Fruit fly (Drosophila melanogaster) whole organism, prepupa: Measurements from ENCODE around the gene CG32857.

Experiments
- Blimp-1 ChIP-seq: fragments of 200-800 bp; sonication (Bioruptor generic); optimal IDR thresholded peaks from 3 replicates; lab custom pipeline; 2017; ENCODE audit warnings: missing biosample characterization, missing genetic modification characterization, mild to moderate bottlenecking, moderate library complexity, missing genetic modification reagents
- CG10669 ChIP-seq: fragments of 200-800 bp; sonication (Bioruptor generic); optimal IDR thresholded peaks from 3 replicates; lab custom pipeline; 2018; ENCODE audit warnings: missing biosample characterization, mild to moderate bottlenecking, missing genetic modification characterization, moderate library complexity
- CG11902 ChIP-seq: fragments of 200-800 bp; sonication (Bioruptor generic); optimal IDR thresholded peaks from 3 replicates; lab custom pipeline; 2016; ENCODE audit warnings: missing biosample characterization, missing genetic modification characterization
- CG15336 ChIP-seq: fragments of 200-800 bp; sonication (Bioruptor generic); IDR thresholded peaks from 2 replicates; pipeline ENCODE4 v1.3.6; 2022; ENCODE audit warnings: missing biosample characterization, missing genetic modification characterization
- CG1621 ChIP-seq: fragments of 200-800 bp; sonication (Bioruptor generic); optimal IDR thresholded peaks from 3 replicates; lab custom pipeline; 2018; ENCODE audit warnings: missing biosample characterization, mild to moderate bottlenecking, missing genetic modification characterization
- CG31627 ChIP-seq: fragments of 200-800 bp; sonication (Bioruptor generic); optimal IDR thresholded peaks from 3 replicates; lab custom pipeline; 2016; ENCODE audit warnings: missing biosample characterization, missing genetic modification characterization
- CG32006 ChIP-seq: fragments of 200-800 bp; sonication (Bioruptor generic); optimal IDR thresholded peaks from 3 replicates; lab custom pipeline; 2017; ENCODE audit warnings: missing biosample characterization, mild to moderate bottlenecking, missing genetic modification characterization
- CG34406 ChIP-seq: fragments of 200-800 bp; sonication (Bioruptor generic); optimal IDR thresholded peaks from 3 replicates; lab custom pipeline; 2016; ENCODE audit warnings: missing biosample characterization, missing genetic modification characterization
- CG3919 ChIP-seq: fragments of 200-800 bp; sonication (Bioruptor generic); optimal IDR thresholded peaks from 3 replicates; lab custom pipeline; 2016; ENCODE audit warnings: missing biosample characterization, missing genetic modification characterization
- CG6792 ChIP-seq: fragments of 200-800 bp; sonication (Bioruptor generic); optimal IDR thresholded peaks from 3 replicates; lab custom pipeline; 2016; ENCODE audit warnings: missing biosample characterization, missing genetic modification characterization
- CG6808 ChIP-seq: fragments of 200-800 bp; sonication (Bioruptor generic); optimal IDR thresholded peaks from 3 replicates; lab custom pipeline; 2017; ENCODE audit warnings: missing biosample characterization, missing genetic modification characterization, mild to moderate bottlenecking, moderate library complexity, missing genetic modification reagents
- CG7368 ChIP-seq: fragments of 200-800 bp; sonication (Bioruptor generic); optimal IDR thresholded peaks from 3 replicates; lab custom pipeline; 2016; ENCODE audit warnings: missing biosample characterization, missing genetic modification characterization
- CG8119 ChIP-seq: fragments of 200-800 bp; sonication (Bioruptor generic); IDR thresholded peaks from 3 replicates; pipeline ENCODE4 v1.3.6; 2022; ENCODE audit warnings: missing biosample characterization, missing genetic modification characterization
- CG8319 ChIP-seq: fragments of 200-800 bp; sonication (Bioruptor generic); optimal IDR thresholded peaks from 3 replicates; lab custom pipeline; 2016; ENCODE audit warnings: missing biosample characterization, missing genetic modification characterization
- CG8632 ChIP-seq: fragments of 200-800 bp; sonication (Bioruptor generic); optimal IDR thresholded peaks from 3 replicates; lab custom pipeline; 2016; ENCODE audit warnings: missing biosample characterization, missing genetic modification characterization
- CG9139 ChIP-seq: fragments of 200-800 bp; sonication (Bioruptor generic); optimal IDR thresholded peaks from 3 replicates; lab custom pipeline; 2017; ENCODE audit warnings: missing biosample characterization, mild to moderate bottlenecking, missing genetic modification characterization
- Eip75B ChIP-seq: fragments of 200-800 bp; sonication (Bioruptor generic); optimal IDR thresholded peaks from 3 replicates; lab custom pipeline; 2016; ENCODE audit warnings: missing biosample characterization, missing genetic modification characterization
- Ets21C ChIP-seq: fragments of 200-800 bp; sonication (Bioruptor generic); optimal IDR thresholded peaks from 3 replicates; lab custom pipeline; 2016; ENCODE audit warnings: missing biosample characterization, missing genetic modification characterization
- Ets96B ChIP-seq: fragments of 200-800 bp; optimal IDR thresholded peaks from 2 replicates; lab custom pipeline; 2019; ENCODE audit warnings: missing biosample characterization, mild to moderate bottlenecking, missing genetic modification characterization, moderate library complexity
- Gug ChIP-seq: fragments of 200-800 bp; sonication (Bioruptor generic); IDR thresholded peaks from 2 replicates; pipeline ENCODE4 v1.3.6; 2022; ENCODE audit warnings: missing biosample characterization, missing genetic modification characterization
- Hr4 ChIP-seq: fragments of 200-800 bp; sonication (Bioruptor generic); optimal IDR thresholded peaks from 3 replicates; lab custom pipeline; 2016; ENCODE audit warnings: missing biosample characterization, missing genetic modification characterization
- Met ChIP-seq: fragments of 200-800 bp; sonication (Bioruptor generic); optimal IDR thresholded peaks from 3 replicates; lab custom pipeline; 2016; ENCODE audit warnings: missing biosample characterization, missing genetic modification characterization
- Smox ChIP-seq: fragments of 200-800 bp; sonication (Bioruptor generic); optimal IDR thresholded peaks from 3 replicates; lab custom pipeline; 2016; ENCODE audit warnings: missing biosample characterization, missing genetic modification characterization
- Sox102F ChIP-seq: fragments of 200-800 bp; sonication (Bioruptor generic); optimal IDR thresholded peaks from 2 replicates; lab custom pipeline; 2016; ENCODE audit warnings: missing biosample characterization, mild to moderate bottlenecking, missing genetic modification characterization
- Sox14 ChIP-seq: fragments of 200-800 bp; sonication (Bioruptor generic); optimal IDR thresholded peaks from 3 replicates; lab custom pipeline; 2016; ENCODE audit warnings: missing biosample characterization, missing genetic modification characterization
- Sox15 ChIP-seq: fragments of 200-800 bp; sonication (Bioruptor generic); optimal IDR thresholded peaks from 3 replicates; lab custom pipeline; 2016; ENCODE audit warnings: missing biosample characterization, missing genetic modification characterization
- achi ChIP-seq: fragments of 200-800 bp; sonication (Bioruptor generic); optimal IDR thresholded peaks from 3 replicates; lab custom pipeline; 2016; ENCODE audit warnings: missing biosample characterization, missing genetic modification characterization
- acj6 ChIP-seq: fragments of 200-800 bp; sonication (Bioruptor generic); optimal IDR thresholded peaks from 3 replicates; lab custom pipeline; 2016; ENCODE audit warnings: missing biosample characterization, missing genetic modification characterization
- cyc ChIP-seq: fragments of 200-800 bp; sonication (Bioruptor generic); optimal IDR thresholded peaks from 3 replicates; lab custom pipeline; 2016; ENCODE audit warnings: missing biosample characterization, missing genetic modification characterization
- dac ChIP-seq: fragments of 200-800 bp; sonication (Bioruptor generic); optimal IDR thresholded peaks from 2 replicates; lab custom pipeline; 2017; ENCODE audit warnings: missing biosample characterization, mild to moderate bottlenecking, missing genetic modification characterization
- dsx ChIP-seq: fragments of 200-800 bp; optimal IDR thresholded peaks from 3 replicates; lab custom pipeline; 2019; ENCODE audit warnings: missing biosample characterization, mild to moderate bottlenecking, missing genetic modification characterization, moderate library complexity; ENCODE audit not compliant: poor library complexity, severe bottlenecking
- eg ChIP-seq: fragments of 200-800 bp; sonication (Bioruptor generic); IDR thresholded peaks from 3 replicates; pipeline ENCODE4 v1.3.6; 2022; ENCODE audit warnings: missing biosample characterization, missing genetic modification characterization
- esn ChIP-seq: fragments of 200-800 bp; sonication (Bioruptor generic); optimal IDR thresholded peaks from 2 replicates; lab custom pipeline; 2016; ENCODE audit warnings: missing biosample characterization, mild to moderate bottlenecking, missing genetic modification characterization, moderate library complexity
- fd59A ChIP-seq: fragments of 200-800 bp; sonication (Bioruptor generic); optimal IDR thresholded peaks from 2 replicates; lab custom pipeline; 2017; ENCODE audit warnings: missing biosample characterization, mild to moderate bottlenecking, missing genetic modification characterization, missing genetic modification reagents
- fkh ChIP-seq: fragments of 200-800 bp; sonication (Bioruptor generic); optimal IDR thresholded peaks from 3 replicates; lab custom pipeline; 2017; ENCODE audit warnings: missing biosample characterization, mild to moderate bottlenecking, missing genetic modification characterization, moderate library complexity
- lz ChIP-seq: fragments of 200-800 bp; sonication (Bioruptor generic); optimal IDR thresholded peaks from 3 replicates; lab custom pipeline; 2016; ENCODE audit warnings: missing biosample characterization, missing genetic modification characterization
- net ChIP-seq: fragments of 200-800 bp; sonication (Bioruptor generic); optimal IDR thresholded peaks from 3 replicates; lab custom pipeline; 2016; ENCODE audit warnings: missing biosample characterization, missing genetic modification characterization
- pdm3 ChIP-seq: fragments of 200-800 bp; sonication (Bioruptor generic); optimal IDR thresholded peaks from 3 replicates; lab custom pipeline; 2016; ENCODE audit warnings: missing biosample characterization, missing genetic modification characterization
- ss ChIP-seq, 2 experiments: fragments of 200-800 bp; sonication (Bioruptor generic); optimal IDR thresholded peaks; 2 replicates in 1 of 2; 3 replicates in 1 of 2; lab custom pipeline; 2017 to 2018; ENCODE audit warnings: mild to moderate bottlenecking in 2 of 2, missing biosample characterization in 2 of 2, missing genetic modification characterization in 2 of 2, moderate library complexity in 1 of 2
- svp ChIP-seq: fragments of 200-800 bp; sonication (Bioruptor generic); peaks from one replicate; lab custom pipeline; 2016; ENCODE audit warnings: missing biosample characterization, missing genetic modification characterization
- topi ChIP-seq: fragments of 200-800 bp; sonication (Bioruptor generic); optimal IDR thresholded peaks from 3 replicates; lab custom pipeline; 2016; ENCODE audit warnings: missing biosample characterization, missing genetic modification characterization
- vri ChIP-seq: fragments of 200-800 bp; sonication (Bioruptor generic); optimal IDR thresholded peaks from 3 replicates; lab custom pipeline; 2016; ENCODE audit warnings: missing biosample characterization, mild to moderate bottlenecking, missing genetic modification characterization

Gene CG32857

DNA sequence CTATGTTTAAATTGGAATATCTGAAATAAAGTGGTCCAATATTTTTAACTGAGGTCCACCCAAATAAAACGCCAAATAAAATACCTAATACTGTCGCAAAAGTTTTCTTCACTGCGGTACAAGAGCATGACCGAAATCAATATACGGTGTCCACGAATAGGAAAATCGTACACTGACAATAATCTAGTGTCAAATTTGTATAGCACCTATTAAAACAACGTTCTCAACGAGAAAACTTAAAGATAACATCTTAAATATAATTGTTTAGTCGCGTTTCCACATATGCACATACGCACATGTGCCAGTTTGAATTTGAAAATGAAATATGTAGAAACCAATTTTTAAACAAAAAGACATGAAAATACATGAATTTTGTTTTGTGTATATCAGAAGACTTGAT is 14.0 kb upstream of the CG32857 start (continued):
- peak; percentile 53 for TF ChIP-seq Smox (GFP tag; lab: Kevin White, UChicago)
- TF ChIP-seq CG6792 (GFP tag; lab: Kevin White, UChicago) = peak; percentile 35
- peak; percentile 56 for TF ChIP-seq achi
- TF ChIP-seq topi (GFP tag; lab: Kevin White, UChicago) = peak; percentile 61
- no peak for TF ChIP-seq CG7368 (GFP tag; lab: Kevin White, UChicago)
- TF ChIP-seq Ets21C = peak; percentile 47
- peak; percentile 41 for TF ChIP-seq vri (GFP tag; lab: Kevin White, UChicago)
- TF ChIP-seq CG8119 = peak; percentile 56; the same call in 1 of the 3 replicates
- peak; percentile 7 for TF ChIP-seq CG34406 (GFP tag; lab: Kevin White, UChicago)
- TF ChIP-seq CG8632 (GFP tag; lab: Kevin White, UChicago) = peak; percentile 20
- TF ChIP-seq cyc = peak; percentile 60
- TF ChIP-seq CG8319 (GFP tag; lab: Kevin White, UChicago) = no peak
- TF ChIP-seq Hr4 (GFP tag; lab: Kevin White, UChicago) = peak; percentile 63
- TF ChIP-seq fd59A (GFP tag; lab: Kevin White, UChicago) = no peak
- peak; percentile 76 for TF ChIP-seq Met (GFP tag; lab: Kevin White, UChicago)
- TF ChIP-seq CG3919 = peak; percentile 64
- TF ChIP-seq CG9139 = no peak
- peak; percentile 49 for TF ChIP-seq Ets96B (tag; lab: Kevin White, UChicago)
- TF ChIP-seq acj6 (GFP tag; lab: Kevin White, UChicago) = peak; percentile 64

DNA sequence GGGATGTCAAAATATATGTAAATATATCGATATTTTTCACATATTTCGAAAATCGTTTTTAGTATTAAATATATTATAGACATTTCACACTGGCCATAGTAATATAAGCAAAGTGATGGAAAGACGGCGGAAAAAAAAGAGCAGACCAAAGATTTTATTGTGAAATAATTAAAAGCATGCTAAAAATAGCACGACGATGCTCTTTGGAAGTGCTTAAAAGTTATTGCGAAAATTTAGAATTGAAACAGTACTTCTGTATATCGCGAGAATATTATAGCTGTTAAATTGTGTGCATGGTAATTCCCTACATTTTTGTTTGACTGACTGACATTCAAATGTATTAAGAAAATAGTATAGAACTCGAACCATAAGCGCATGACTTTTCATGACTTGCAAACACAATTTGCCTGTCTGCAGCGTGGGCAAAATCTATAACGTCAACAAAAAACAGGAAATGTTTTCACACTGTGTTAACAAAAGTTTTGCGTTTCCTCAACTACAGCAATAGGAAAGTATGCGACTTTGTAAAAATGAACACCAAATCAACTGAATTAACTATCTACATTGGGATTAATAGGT is 12.8 kb upstream of the CG32857 start:
- TF ChIP-seq Gug = no peak
- TF ChIP-seq net = no peak
- no peak for TF ChIP-seq Sox14 (GFP tag; lab: Kevin White, UChicago)
- TF ChIP-seq CG11902 (GFP tag; lab: Kevin White, UChicago) = no peak
- TF ChIP-seq lz = no peak
- TF ChIP-seq Sox15 (GFP tag; lab: Kevin White, UChicago) = no peak

DNA sequence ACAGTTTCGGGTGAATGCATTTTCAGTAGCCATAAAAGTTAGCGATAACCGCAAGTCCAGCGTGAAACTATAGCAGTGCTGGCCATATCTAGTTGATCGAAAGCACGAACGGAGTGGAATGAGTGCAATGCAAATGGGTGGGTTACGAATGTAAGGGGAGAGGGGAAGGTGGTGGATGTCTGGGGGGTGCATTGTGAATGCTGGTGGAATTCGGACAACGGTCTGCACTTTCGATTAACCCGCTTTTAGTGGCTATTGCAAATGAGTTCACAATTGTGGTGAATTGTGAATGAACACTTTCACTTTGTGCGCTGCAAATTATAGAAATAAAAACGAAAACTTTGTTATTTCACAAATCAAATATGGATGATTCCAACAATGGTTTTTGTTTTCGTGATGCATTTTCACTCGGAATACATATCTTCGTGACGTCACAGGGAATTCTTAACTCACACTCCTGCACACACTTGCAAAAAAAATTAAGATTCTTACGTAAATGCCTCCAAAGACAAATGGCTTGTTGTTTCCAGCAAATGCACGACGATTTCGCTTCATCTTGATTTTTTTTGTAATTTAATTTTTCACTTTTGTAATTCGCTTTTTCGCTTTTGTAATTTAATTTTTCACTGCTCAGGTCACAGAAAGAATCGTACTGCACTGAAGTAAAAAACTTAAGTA is 12.2 kb upstream of the CG32857 start, which contains the start of gene DIP1:
TSS of gene DIP1 (minus strand) at position 667 of the 678 bp plus-strand sequence.
- TF ChIP-seq dsx (GFP tag; lab: Kevin White, UChicago) (peak; percentile 44), CG8119 (peak; percentile 43; the same call in 2 of the 3 replicates), acj6 (GFP tag; lab: Kevin White, UChicago) (peak; percentile 66), Ets96B (tag; lab: Kevin White, UChicago) (peak; percentile 61), Gug (peak; percentile 61), Hr4 (GFP tag; lab: Kevin White, UChicago) (peak; percentile 33), ss (GFP tag; optimal IDR thresholded peaks at IDR 0.05; lab: Kevin White, UChicago) (peak; percentile 43 to 51), Sox102F (GFP tag; lab: Kevin White, UChicago) (peak; percentile 83), Ets21C (peak; percentile 27), CG6808 (peak; percentile 30), svp (GFP tag; lab: Kevin White, UChicago) (peak; percentile 88), Eip75B (GFP tag; lab: Kevin White, UChicago) (peak; percentile 73), eg (GFP tag; lab: Robert Waterston, UW) (peak; percentile 33; the same call in 1 of the 3 replicates), net (peak; percentile 75), Smox (GFP tag; lab: Kevin White, UChicago) (peak; percentile 73), achi (peak; percentile 61), CG31627 (GFP tag; lab: Kevin White, UChicago) (peak; percentile 56), Sox15 (GFP tag; lab: Kevin White, UChicago) (no peak), CG10669 (GFP tag; lab: Kevin White, UChicago) (peak; percentile 61), fd59A (GFP tag; lab: Kevin White, UChicago) (no peak), CG32006 (GFP tag; lab: Kevin White, UChicago) (peak; percentile 59), cyc (peak; percentile 54), CG9139 (peak; percentile 5), CG15336 (peak; percentile 59; the same call in 1 of the 2 replicates), CG3919 (peak; percentile 75), lz (peak; percentile 65), pdm3 (peak; percentile 84), dac (GFP tag; lab: Kevin White, UChicago) (no peak), Met (GFP tag; lab: Kevin White, UChicago) (peak; percentile 72), CG7368 (GFP tag; lab: Kevin White, UChicago) (peak; percentile 58), CG1621 (peak; percentile 25), esn (GFP tag; lab: Kevin White, UChicago) (peak; percentile 80), Sox14 (GFP tag; lab: Kevin White, UChicago) (peak; percentile 78), vri (GFP tag; lab: Kevin White, UChicago) (peak; percentile 78), fkh (GFP tag; lab: Kevin White, UChicago) (no peak), Blimp-1 (peak; percentile 47), CG8632 (GFP tag; lab: Kevin White, UChicago) (peak; percentile 51)
